Worm (Caenorhabditis elegans): Measurements from ENCODE around the gene mom-1.

Gene mom-1

ce11 chrX:6320887-6321286 lies 28.0 kb downstream of the mom-1 start:
- TF ChIP-seq spr-1 (tag; optimal IDR thresholded peaks at IDR 0.05): peak; percentile 22
- TF ChIP-seq nhr-76 (tag; optimal IDR thresholded peaks at IDR 0.05): no peak
- TF ChIP-seq hlh-30 (tag; optimal IDR thresholded peaks at IDR 0.05; ENCODE audit: insufficient read depth): peak; percentile 42
- TF ChIP-seq ceh-20 (GFP tag; IDR thresholded peaks at IDR 0.05): 0 out of 2 replicates have a peak, but pooled peaks have one; percentile 16
- TF ChIP-seq ceh-62 (tag; optimal IDR thresholded peaks at IDR 0.05): no peak
- 0 out of 2 replicates have a peak, but pooled peaks have one; percentile 19 for TF ChIP-seq tra-1 (GFP tag; IDR thresholded peaks at IDR 0.05)
- TF ChIP-seq nhr-28 (tag; optimal IDR thresholded peaks at IDR 0.05): peak; percentile 55
- peak; percentile 46 for TF ChIP-seq mxl-3 (GFP tag; optimal IDR thresholded peaks at IDR 0.05)
- no peak for TF ChIP-seq lin-13 (GFP tag; optimal IDR thresholded peaks at IDR 0.05)
- no peak for TF ChIP-seq snpc-1.2 (GFP tag; IDR thresholded peaks at IDR 0.05)
- TF ChIP-seq rbr-2 (tag; optimal IDR thresholded peaks at IDR 0.05): peak; percentile 2
- TF ChIP-seq aha-1 (tag): peak; percentile 40
- TF ChIP-seq hlh-11 (tag; optimal IDR thresholded peaks at IDR 0.05): peak; percentile 51
- TF ChIP-seq nhr-48 (tag; optimal IDR thresholded peaks at IDR 0.05): peak; percentile 86
- no peak for TF ChIP-seq mxl-2 (GFP tag; conservative IDR thresholded peaks at IDR 0.05)
- no peak for TF ChIP-seq dpl-1 (GFP tag; optimal IDR thresholded peaks at IDR 0.05)
- peak in 1 of 2 experiments; percentile 24 for TF ChIP-seq unc-62 (GFP tag; optimal IDR thresholded peaks at IDR 0.05 in 1 of 2)
- no peak for TF ChIP-seq unc-62 (tag; optimal IDR thresholded peaks at IDR 0.05)
- peak in 1 of 2 experiments; percentile 45 for TF ChIP-seq mdl-1 (tag; optimal IDR thresholded peaks at IDR 0.05)
- no peak for TF ChIP-seq ceh-44 (GFP tag; IDR thresholded peaks at IDR 0.05)

ce11 chrX:6321380-6321779 lies 28.5 kb downstream of the mom-1 start:
- peak; percentile 52 for TF ChIP-seq nhr-25 (tag; optimal IDR thresholded peaks at IDR 0.05; ENCODE audit: borderline replicate concordance, insufficient read depth)
- TF ChIP-seq mdt-29 (GFP tag; IDR thresholded peaks at IDR 0.05): no peak

- TF ChIP-seq ceh-62 (tag; optimal IDR thresholded peaks at IDR 0.05): no peak
- no peak for TF ChIP-seq daf-8 (GFP tag; IDR thresholded peaks at IDR 0.05)
- no peak for TF ChIP-seq dpl-1 (GFP tag; optimal IDR thresholded peaks at IDR 0.05)
- no peak for TF ChIP-seq zip-2 (tag; optimal IDR thresholded peaks at IDR 0.05)
- no peak for TF ChIP-seq F37D6.2 (tag; optimal IDR thresholded peaks at IDR 0.05)
- TF ChIP-seq nhr-77 (tag; optimal IDR thresholded peaks at IDR 0.05): no peak
- TF ChIP-seq tag-97 (GFP tag; IDR thresholded peaks at IDR 0.05): no peak
- no peak for TF ChIP-seq lin-1 (GFP tag; IDR thresholded peaks at IDR 0.05)
- no peak for TF ChIP-seq fos-1 (tag; optimal IDR thresholded peaks at IDR 0.05)
- TF ChIP-seq saeg-2 (GFP tag; IDR thresholded peaks at IDR 0.05): no peak
- peak; percentile 25 for TF ChIP-seq nhr-28 (tag; optimal IDR thresholded peaks at IDR 0.05)
- no peak for TF ChIP-seq ceh-28 (tag; optimal IDR thresholded peaks at IDR 0.05)
- TF ChIP-seq php-3 (GFP tag; IDR thresholded peaks at IDR 0.05): no peak
- no peak for TF ChIP-seq zip-11 (GFP tag; IDR thresholded peaks at IDR 0.05)
- TF ChIP-seq unc-39 (tag; optimal IDR thresholded peaks at IDR 0.05): no peak
- no peak for TF ChIP-seq zfp-3 (GFP tag; conservative IDR thresholded peaks at IDR 0.05)
- TF ChIP-seq spr-3 (GFP tag; optimal IDR thresholded peaks at IDR 0.05): no peak
- no peak for TF ChIP-seq mes-2 (tag; optimal IDR thresholded peaks at IDR 0.05; ENCODE audit: poor library complexity, severe bottlenecking)
- peak; percentile 24 for TF ChIP-seq mep-1 (tag; optimal IDR thresholded peaks at IDR 0.05)
- no peak for TF ChIP-seq skn-1 (tag; optimal IDR thresholded peaks at IDR 0.05)
- no peak for TF ChIP-seq unc-130 (GFP tag; optimal IDR thresholded peaks at IDR 0.05)
- no peak for TF ChIP-seq nhr-76 (tag; optimal IDR thresholded peaks at IDR 0.05)
- no peak for TF ChIP-seq daf-12 (tag; optimal IDR thresholded peaks at IDR 0.05)
- TF ChIP-seq hlh-30 (tag; optimal IDR thresholded peaks at IDR 0.05; ENCODE audit: insufficient read depth): no peak
- TF ChIP-seq ceh-20 (GFP tag; IDR thresholded peaks at IDR 0.05): no peak
- peak; percentile 7 for TF ChIP-seq nhr-6 (tag; optimal IDR thresholded peaks at IDR 0.05)
Measured at ce11 chrX:6323129-6323528, 30.2 kb downstream of the mom-1 start, which contains the start of gene col-167. Gene col-167 (plus strand): TSS chrX:6323488.

All from whole organism, L4 larva.